Fruit fly (Drosophila melanogaster) whole organism, embryonic: ENCODE measurements around the gene scny.

Experiments used
- Asciz ChIP-seq: fragments of 200-800 bp; sonication (Bioruptor generic); optimal IDR thresholded peaks from 2 replicates; lab custom pipeline; 2017; ENCODE audit warnings: missing biosample characterization, mild to moderate bottlenecking, missing genetic modification characterization, missing genetic modification reagents
- CG10321 ChIP-seq: fragments of 200-800 bp; sonication (Bioruptor generic); IDR thresholded peaks from 2 replicates; pipeline ENCODE4 v1.3.6; 2022; ENCODE audit warnings: missing biosample characterization, missing genetic modification characterization
- CG12744 ChIP-seq: fragments of 200-800 bp; sonication (Bioruptor generic); optimal IDR thresholded peaks from 2 replicates; lab custom pipeline; 2016; ENCODE audit warnings: missing biosample characterization, missing genetic modification characterization
- CG15011 ChIP-seq: fragments of 200-800 bp; sonication (Bioruptor generic); optimal IDR thresholded peaks from 3 replicates; lab custom pipeline; 2018; ENCODE audit warnings: missing biosample characterization, mild to moderate bottlenecking, missing genetic modification characterization
- CG1602 ChIP-seq: fragments of 200-800 bp; sonication (Bioruptor generic); optimal IDR thresholded peaks from 3 replicates; lab custom pipeline; 2016; ENCODE audit warnings: missing biosample characterization, missing genetic modification characterization
- CG17361 ChIP-seq: fragments of 200-800 bp; sonication (Bioruptor generic); IDR thresholded peaks from 3 replicates; pipeline ENCODE4 v1.3.6; 2022; ENCODE audit warnings: missing biosample characterization, missing genetic modification characterization
- CG17829 ChIP-seq: fragments of 200-800 bp; optimal IDR thresholded peaks from 2 replicates; lab custom pipeline; 2019; ENCODE audit warnings: missing biosample characterization, mild to moderate bottlenecking, missing genetic modification characterization, moderate library complexity
- CG2678 ChIP-seq: fragments of 200-800 bp; sonication (Bioruptor generic); optimal IDR thresholded peaks from 3 replicates; lab custom pipeline; 2019; ENCODE audit warnings: missing biosample characterization, mild to moderate bottlenecking, missing genetic modification characterization, moderate library complexity
- CG3065 ChIP-seq: fragments of 200-800 bp; sonication (Bioruptor generic); optimal IDR thresholded peaks from 2 replicates; lab custom pipeline; 2016; ENCODE audit warnings: missing biosample characterization, missing genetic modification characterization
- CG33557 ChIP-seq: fragments of 200-800 bp; sonication (Bioruptor generic); optimal IDR thresholded peaks from 2 replicates; lab custom pipeline; 2019; ENCODE audit warnings: missing biosample characterization, mild to moderate bottlenecking, missing genetic modification characterization, moderate library complexity
- CG3407 ChIP-seq: fragments of 200-800 bp; sonication (Bioruptor generic); optimal IDR thresholded peaks from 2 replicates; lab custom pipeline; 2018; ENCODE audit warnings: missing biosample characterization, mild to moderate bottlenecking, missing genetic modification characterization
- CG4707 ChIP-seq: fragments of 200-800 bp; sonication (Bioruptor generic); optimal IDR thresholded peaks from 2 replicates; lab custom pipeline; 2018; ENCODE audit warnings: missing biosample characterization, mild to moderate bottlenecking, missing genetic modification characterization, moderate library complexity
- CG5245 ChIP-seq: fragments of 200-800 bp; sonication (Bioruptor generic); optimal IDR thresholded peaks from 3 replicates; lab custom pipeline; 2016; ENCODE audit warnings: missing biosample characterization, missing genetic modification characterization
- CG6683 ChIP-seq: fragments of 200-800 bp; sonication (Bioruptor generic); optimal IDR thresholded peaks from 2 replicates; lab custom pipeline; 2017; ENCODE audit warnings: missing biosample characterization, mild to moderate bottlenecking, missing genetic modification characterization, missing genetic modification reagents
- CG7357 ChIP-seq: fragments of 200-800 bp; sonication (Bioruptor generic); IDR thresholded peaks from 3 replicates; pipeline ENCODE4 v1.3.6; 2022; ENCODE audit warnings: missing biosample characterization, missing genetic modification characterization
- CG8281 ChIP-seq: fragments of 200-800 bp; sonication (Bioruptor generic); optimal IDR thresholded peaks from 2 replicates; lab custom pipeline; 2018; ENCODE audit warnings: missing biosample characterization, mild to moderate bottlenecking, missing genetic modification characterization, moderate library complexity
- CG8359 ChIP-seq: fragments of 200-800 bp; sonication (Bioruptor generic); optimal IDR thresholded peaks from 2 replicates; lab custom pipeline; 2017; ENCODE audit warnings: missing biosample characterization, mild to moderate bottlenecking, missing genetic modification characterization, borderline replicate concordance
- CG9609 ChIP-seq: fragments of 200-800 bp; sonication (Bioruptor generic); optimal IDR thresholded peaks from 3 replicates; lab custom pipeline; 2016; ENCODE audit warnings: missing biosample characterization, missing genetic modification characterization
- CkIIα-i1 ChIP-seq: fragments of 200-800 bp; sonication (Bioruptor generic); IDR thresholded peaks from 2 replicates; pipeline ENCODE4 v1.3.6; 2022; ENCODE audit warnings: missing biosample characterization, missing genetic modification characterization
- Doc2 ChIP-seq: fragments of 200-800 bp; sonication (Bioruptor generic); IDR thresholded peaks from 2 replicates; pipeline ENCODE4 v1.3.6; 2022; ENCODE audit warnings: missing biosample characterization, missing genetic modification characterization
- Hsf ChIP-seq: fragments of 200-800 bp; sonication (Bioruptor generic); optimal IDR thresholded peaks from 3 replicates; lab custom pipeline; 2016; ENCODE audit warnings: missing biosample characterization, missing genetic modification characterization
- MTF-1 ChIP-seq: fragments of 200-800 bp; sonication (Bioruptor generic); optimal IDR thresholded peaks from 2 replicates; lab custom pipeline; 2018; ENCODE audit warnings: missing biosample characterization, mild to moderate bottlenecking, missing genetic modification characterization, borderline replicate concordance
- Mrtf ChIP-seq: fragments of 200-800 bp; sonication (Bioruptor generic); IDR thresholded peaks from 3 replicates; pipeline ENCODE4 v1.3.6; 2022; ENCODE audit warnings: missing biosample characterization, missing genetic modification characterization
- NK7.1 ChIP-seq: fragments of 200-800 bp; sonication (Bioruptor generic); optimal IDR thresholded peaks from 3 replicates; lab custom pipeline; 2016; ENCODE audit warnings: missing biosample characterization, missing genetic modification characterization
- Poxn ChIP-seq: fragments of 200-800 bp; sonication (Bioruptor generic); IDR thresholded peaks from 2 replicates; pipeline ENCODE4 v1.3.6; 2022; ENCODE audit warnings: missing biosample characterization, missing genetic modification characterization
- Rfx ChIP-seq: fragments of 200-800 bp; sonication (Bioruptor generic); IDR thresholded peaks from 2 replicates; pipeline ENCODE4 v1.3.6; 2022; ENCODE audit warnings: missing biosample characterization, missing genetic modification characterization
- Scr ChIP-seq: fragments of 200-800 bp; sonication (Bioruptor generic); IDR thresholded peaks from 2 replicates; pipeline ENCODE4 v1.3.6; 2022; ENCODE audit warnings: missing biosample characterization, missing genetic modification characterization; ENCODE audit not compliant: partially characterized antibody
- Six4 ChIP-seq: fragments of 200-800 bp; sonication (Bioruptor generic); optimal IDR thresholded peaks from 2 replicates; lab custom pipeline; 2016; ENCODE audit warnings: missing biosample characterization, missing genetic modification characterization
- Spps ChIP-seq: fragments of 200-800 bp; sonication (Bioruptor generic); optimal IDR thresholded peaks from 2 replicates; lab custom pipeline; 2018; ENCODE audit warnings: missing biosample characterization, mild to moderate bottlenecking, missing genetic modification characterization
- Vsx1 ChIP-seq: fragments of 200-800 bp; sonication (Bioruptor generic); optimal IDR thresholded peaks from 2 replicates; lab custom pipeline; 2017; ENCODE audit warnings: missing biosample characterization, mild to moderate bottlenecking, missing genetic modification characterization, missing genetic modification reagents
- aop ChIP-seq: fragments of 200-800 bp; sonication (Bioruptor generic); IDR thresholded peaks from 2 replicates; pipeline ENCODE4 v1.3.6; 2022; ENCODE audit warnings: missing biosample characterization, missing genetic modification characterization
- ase ChIP-seq: fragments of 200-800 bp; sonication (Bioruptor generic); IDR thresholded peaks from 3 replicates; pipeline ENCODE4 v1.3.6; 2022; ENCODE audit warnings: missing biosample characterization, missing genetic modification characterization
- bab2 ChIP-seq: fragments of 200-800 bp; sonication (Bioruptor generic); optimal IDR thresholded peaks from 2 replicates; lab custom pipeline; 2016; ENCODE audit warnings: missing biosample characterization, missing genetic modification characterization
- caup ChIP-seq: fragments of 200-800 bp; sonication (Bioruptor generic); optimal IDR thresholded peaks from 3 replicates; lab custom pipeline; 2017; ENCODE audit warnings: missing biosample characterization, mild to moderate bottlenecking, missing genetic modification characterization, moderate library complexity; ENCODE audit not compliant: severe bottlenecking
- cg ChIP-seq: fragments of 200-800 bp; sonication (Bioruptor generic); optimal IDR thresholded peaks from 3 replicates; lab custom pipeline; 2019; ENCODE audit warnings: missing biosample characterization, mild to moderate bottlenecking, missing genetic modification characterization, moderate library complexity
- chn ChIP-seq: fragments of 200-800 bp; sonication (Bioruptor generic); optimal IDR thresholded peaks from 2 replicates; lab custom pipeline; 2016; ENCODE audit warnings: missing biosample characterization, missing genetic modification characterization
- esg ChIP-seq: fragments of 200-800 bp; sonication (Bioruptor generic); conservative IDR thresholded peaks from 2 replicates; pipeline ENCODE4 v1.3.6; 2022; ENCODE audit warnings: missing biosample characterization, missing genetic modification characterization
- ewg ChIP-seq: fragments of 200-800 bp; sonication (Bioruptor generic); optimal IDR thresholded peaks from 3 replicates; lab custom pipeline; 2017; ENCODE audit warnings: mild to moderate bottlenecking, missing biosample characterization, missing genetic modification reagents, missing genetic modification characterization
- fru ChIP-seq: fragments of >200 bp; optimal IDR thresholded peaks from 2 replicates; lab custom pipeline; 2017
- ftz-f1 ChIP-seq: fragments of 200-800 bp; sonication (Bioruptor generic); optimal IDR thresholded peaks from 2 replicates; lab custom pipeline; 2016; ENCODE audit warnings: missing biosample characterization, missing genetic modification characterization
- insv ChIP-seq, 2 experiments: fragments of 200-800 bp; sonication (Bioruptor generic); optimal IDR thresholded peaks; 3 replicates each; lab custom pipeline; 2016 to 2018; ENCODE audit warnings: missing biosample characterization in 2 of 2, missing genetic modification characterization in 2 of 2
- inv ChIP-seq: fragments of 200-800 bp; sonication (Bioruptor generic); IDR thresholded peaks from 2 replicates; pipeline ENCODE4 v1.3.6; 2022; ENCODE audit warnings: missing biosample characterization, missing genetic modification characterization; ENCODE audit not compliant: partially characterized antibody
- jigr1 ChIP-seq: fragments of 200-800 bp; sonication (Bioruptor generic); IDR thresholded peaks from 3 replicates; pipeline ENCODE4 v1.3.6; 2022; ENCODE audit warnings: missing biosample characterization, missing genetic modification characterization
- odd ChIP-seq: fragments of 200-800 bp; sonication (Bioruptor generic); optimal IDR thresholded peaks from 2 replicates; lab custom pipeline; 2017; ENCODE audit warnings: missing biosample characterization, mild to moderate bottlenecking, missing genetic modification characterization
- org-1 ChIP-seq: fragments of 200-800 bp; sonication (Bioruptor generic); optimal IDR thresholded peaks from 2 replicates; lab custom pipeline; 2017; ENCODE audit warnings: missing biosample characterization, missing genetic modification characterization
- psq ChIP-seq: fragments of 200-800 bp; sonication (Bioruptor generic); optimal IDR thresholded peaks from 2 replicates; lab custom pipeline; 2017; ENCODE audit warnings: missing biosample characterization, missing genetic modification characterization
- sens ChIP-seq: fragments of 200-800 bp; sonication (Bioruptor generic); peaks from one replicate; lab custom pipeline; 2016; ENCODE audit warnings: missing biosample characterization, missing genetic modification characterization
- sim ChIP-seq: fragments of 200-800 bp; sonication (Bioruptor generic); IDR thresholded peaks from 2 replicates; pipeline ENCODE4 v1.3.6; 2022; ENCODE audit warnings: missing biosample characterization, missing genetic modification characterization
- stc ChIP-seq: fragments of 200-800 bp; sonication (Bioruptor generic); IDR thresholded peaks from 2 replicates; pipeline ENCODE4 v1.3.6; 2022; ENCODE audit warnings: missing biosample characterization, missing genetic modification characterization
- tup ChIP-seq: fragments of 200-800 bp; sonication (Bioruptor generic); optimal IDR thresholded peaks from 2 replicates; lab custom pipeline; 2016; ENCODE audit warnings: missing biosample characterization, mild to moderate bottlenecking, missing genetic modification characterization, moderate library complexity

Gene scny

dm6 chr3L:5823763-5824445 lies 55.1 kb downstream of the scny start (continued):
- TF ChIP-seq sim (GFP tag; lab: Robert Waterston, UW) (0 out of 2 replicates have a peak, but pooled peaks have one; percentile 36), CkIIα-i1 (GFP tag; lab: Robert Waterston, UW) (no peak), Mrtf (GFP tag; lab: Robert Waterston, UW) (no peak), NK7.1 (GFP tag; lab: Kevin White, UChicago) (no peak), CG6683 (GFP tag; lab: Kevin White, UChicago) (peak; percentile 80), jigr1 (GFP tag; lab: Robert Waterston, UW) (no peak), ftz-f1 (GFP tag; lab: Kevin White, UChicago) (no peak), Six4 (GFP tag; lab: Kevin White, UChicago) (peak; percentile 86), sens (GFP tag; lab: Kevin White, UChicago) (peak; percentile 92), CG2678 (tag; lab: Kevin White, UChicago) (peak; percentile 90), Asciz (peak; percentile 96), CG3065 (GFP tag; lab: Kevin White, UChicago) (peak; percentile 87), CG15011 (GFP tag; lab: Kevin White, UChicago) (peak; percentile 78), Spps (tag; lab: Kevin White, UChicago) (peak; percentile 88), Vsx1 (peak; percentile 85), Hsf (GFP tag; lab: Kevin White, UChicago) (peak; percentile 67), Poxn (GFP tag; lab: Robert Waterston, UW) (no peak), caup (GFP tag; lab: Kevin White, UChicago) (peak; percentile 79), CG7357 (GFP tag; lab: Robert Waterston, UW) (0 out of 3 replicates have a peak, but pooled peaks have one; percentile 27), CG8359 (peak; percentile 88), CG3407 (GFP tag; lab: Kevin White, UChicago) (peak; percentile 92), esg (GFP tag; lab: Robert Waterston, UW) (no peak), CG33557 (GFP tag; lab: Kevin White, UChicago) (peak; percentile 83), stc (GFP tag; lab: Robert Waterston, UW) (peak; percentile 47; the same call in 1 of the 2 replicates), CG5245 (GFP tag; lab: Kevin White, UChicago) (peak; percentile 76), chn (GFP tag; lab: Kevin White, UChicago) (peak; percentile 71), cg (no peak), CG17361 (peak; percentile 79), org-1 (peak; percentile 88), CG8281 (tag; lab: Kevin White, UChicago) (peak; percentile 68), aop (GFP tag; lab: Robert Waterston, UW) (no peak), inv (GFP tag; lab: Robert Waterston, UW) (no peak), odd (GFP tag; lab: Kevin White, UChicago) (peak; percentile 85), bab2 (GFP tag; lab: Kevin White, UChicago) (peak; percentile 95), insv (GFP tag; optimal IDR thresholded peaks at IDR 0.05; lab: Kevin White, UChicago) (peak in 1 of 2 experiments; percentile 11), Scr (no peak), CG17829 (tag; lab: Kevin White, UChicago) (peak; percentile 66), CG9609 (GFP tag; lab: Kevin White, UChicago) (peak; percentile 81), ase (GFP tag; lab: Robert Waterston, UW) (peak; percentile 50; the same call in 1 of the 3 replicates), tup (GFP tag; lab: Kevin White, UChicago) (peak; percentile 24), ewg (peak; percentile 76), Rfx (GFP tag; lab: Robert Waterston, UW) (peak; percentile 59; the same call in 1 of the 2 replicates), CG4707 (GFP tag; lab: Kevin White, UChicago) (peak; percentile 85), psq (GFP tag; lab: Kevin White, UChicago) (peak; percentile 78), CG12744 (GFP tag; lab: Kevin White, UChicago) (peak; percentile 71), CG1602 (peak; percentile 80), Doc2 (GFP tag; lab: Robert Waterston, UW) (no peak), MTF-1 (GFP tag; lab: Kevin White, UChicago) (peak; percentile 99), CG10321 (GFP tag; lab: Robert Waterston, UW) (peak; percentile 18; the same call in 1 of the 2 replicates), fru (no peak)
